Fruit fly (Drosophila melanogaster): ENCODE results near the gene CG32444.

The CG32444 gene

DNA sequence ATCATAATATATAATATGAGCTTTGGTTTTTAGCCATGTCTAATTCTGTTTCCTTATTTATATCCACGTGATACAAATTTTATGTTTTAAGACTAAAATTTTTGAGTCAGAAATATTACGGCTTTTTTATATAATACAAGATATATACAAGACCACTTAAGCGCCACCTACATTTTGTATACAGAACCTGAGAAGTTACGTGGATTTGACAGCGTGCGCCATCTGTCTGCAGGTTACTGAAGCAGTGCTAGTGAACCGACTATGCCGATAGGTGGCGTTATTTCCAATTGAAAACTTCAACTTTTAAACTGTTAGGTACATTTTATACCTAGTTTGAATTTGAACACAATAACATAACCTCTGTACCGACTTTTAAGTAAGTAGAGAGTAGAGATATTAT lies 16.0 kb downstream of the CG32444 start (continued):
- TF ChIP-seq NK7.1 (GFP tag; optimal IDR thresholded peaks at IDR 0.05) (peak; percentile 34), CG7987 (GFP tag; optimal IDR thresholded peaks at IDR 0.05) (peak; percentile 74), CG3163 (GFP tag; optimal IDR thresholded peaks at IDR 0.05) (peak; percentile 57), bcd (GFP tag; optimal IDR thresholded peaks at IDR 0.05) (peak; percentile 68), CG17568 (GFP tag; optimal IDR thresholded peaks at IDR 0.05) (no peak), Xbp1 (GFP tag; optimal IDR thresholded peaks at IDR 0.05) (peak; percentile 92), disco-r (GFP tag; optimal IDR thresholded peaks at IDR 0.05) (peak; percentile 55), Hr78 (GFP tag; optimal IDR thresholded peaks at IDR 0.05) (peak in 1 of 2 experiments; percentile 12), CG17802 (tag; optimal IDR thresholded peaks at IDR 0.05) (peak; percentile 17), Lhr (GFP tag; optimal IDR thresholded peaks at IDR 0.05) (peak; percentile 85), Chrac-16 (GFP tag; optimal IDR thresholded peaks at IDR 0.05) (peak; percentile 87), CG17328 (GFP tag; IDR thresholded peaks at IDR 0.05) (peak; percentile 69), CG31441 (GFP tag; IDR thresholded peaks at IDR 0.05) (peak; percentile 37; the same call in 1 of the 2 replicates), repo (GFP tag; optimal IDR thresholded peaks at IDR 0.05) (peak; percentile 56), seq (GFP tag; IDR thresholded peaks at IDR 0.05) (0 out of 2 replicates have a peak, but pooled peaks have one; percentile 19), CG11504 (tag; optimal IDR thresholded peaks at IDR 0.05) (peak; percentile 78), lola (GFP tag; optimal IDR thresholded peaks at IDR 0.05) (peak in 1 of 3 experiments; percentile 26), ab (GFP tag; optimal IDR thresholded peaks at IDR 0.05) (peak; percentile 57), grau (tag; optimal IDR thresholded peaks at IDR 0.05) (peak; percentile 74), Neu2 (GFP tag; optimal IDR thresholded peaks at IDR 0.05; ENCODE audit: borderline replicate concordance) (no peak), CG17912 (GFP tag; optimal IDR thresholded peaks at IDR 0.05) (peak; percentile 50), gcm2 (GFP tag; optimal IDR thresholded peaks at IDR 0.05) (peak; percentile 47), CG17385 (GFP tag; optimal IDR thresholded peaks at IDR 0.05) (peak; percentile 15), HHEX (GFP tag; optimal IDR thresholded peaks at IDR 0.05) (no peak), CG4820 (GFP tag; optimal IDR thresholded peaks at IDR 0.05) (peak; percentile 74), stwl (tag; optimal IDR thresholded peaks at IDR 0.05) (peak; percentile 68), lov (optimal IDR thresholded peaks at IDR 0.05) (no peak), lov (GFP tag; IDR thresholded peaks at IDR 0.05) (no peak), Nf-YC (tag; optimal IDR thresholded peaks at IDR 0.05) (peak; percentile 34), CHES-1-like (GFP tag; optimal IDR thresholded peaks at IDR 0.05) (peak; percentile 43), Aef1 (GFP tag; IDR thresholded peaks at IDR 0.05) (peak; percentile 66), CG15696 (tag; optimal IDR thresholded peaks at IDR 0.05) (peak; percentile 86), mam (GFP tag; optimal IDR thresholded peaks at IDR 0.05) (peak; percentile 66), gce (GFP tag; IDR thresholded peaks at IDR 0.05) (no peak), CG12236 (GFP tag; optimal IDR thresholded peaks at IDR 0.05) (no peak), CTCF (GFP tag; optimal IDR thresholded peaks at IDR 0.05) (peak; percentile 100), CG13424 (tag; optimal IDR thresholded peaks at IDR 0.05) (peak; percentile 68), pfk (GFP tag; optimal IDR thresholded peaks at IDR 0.05) (no peak), CG16813 (GFP tag; IDR thresholded peaks at IDR 0.05; ENCODE audit: partially characterized antibody) (peak; percentile 37; the same call in 1 of the 3 replicates), kah (GFP tag; optimal IDR thresholded peaks at IDR 0.05) (no peak), Hand (GFP tag; optimal IDR thresholded peaks at IDR 0.05) (no peak), CG13296 (GFP tag; optimal IDR thresholded peaks at IDR 0.05) (no peak), h (optimal IDR thresholded peaks at IDR 0.05) (no peak), CG33557 (GFP tag; optimal IDR thresholded peaks at IDR 0.05) (peak; percentile 46), CG16863 (GFP tag; optimal IDR thresholded peaks at IDR 0.05) (peak; percentile 72), corto (GFP tag; optimal IDR thresholded peaks at IDR 0.05) (no peak), pum (GFP tag; optimal IDR thresholded peaks at IDR 0.05) (peak; percentile 78), pho (GFP tag; optimal IDR thresholded peaks at IDR 0.05) (peak; percentile 56), pb (GFP tag; optimal IDR thresholded peaks at IDR 0.05) (peak; percentile 15), kni (GFP tag; optimal IDR thresholded peaks at IDR 0.05) (no peak), CG9727 (GFP tag; optimal IDR thresholded peaks at IDR 0.05) (peak; percentile 20)
